Fruit fly (Drosophila melanogaster) whole organism, embryonic: Measurements from ENCODE around the gene Ppm1.
A peak's percentile ranks its signal among the peaks of the same experiment; 100 is the strongest.

ENCODE experiments used
- Bteb2 ChIP-seq: fragments of 200-800 bp; sonication (Bioruptor generic); optimal IDR thresholded peaks from 2 replicates; lab custom pipeline; 2016; ENCODE audit warnings: missing biosample characterization, missing genetic modification characterization
- CG10543 ChIP-seq: fragments of 200-800 bp; sonication (Bioruptor generic); optimal IDR thresholded peaks from 3 replicates; lab custom pipeline; 2017; ENCODE audit warnings: missing biosample characterization, mild to moderate bottlenecking, missing genetic modification characterization, moderate library complexity
- CG10979 ChIP-seq: fragments of 200-800 bp; sonication (Bioruptor generic); optimal IDR thresholded peaks from 2 replicates; lab custom pipeline; 2018; ENCODE audit warnings: missing biosample characterization, mild to moderate bottlenecking, missing genetic modification characterization, moderate library complexity
- CG12659 ChIP-seq: fragments of 200-800 bp; sonication (Bioruptor generic); optimal IDR thresholded peaks from 3 replicates; lab custom pipeline; 2017; ENCODE audit warnings: mild to moderate bottlenecking, missing biosample characterization, missing genetic modification reagents, missing genetic modification characterization
- CG12744 ChIP-seq: fragments of 200-800 bp; sonication (Bioruptor generic); optimal IDR thresholded peaks from 2 replicates; lab custom pipeline; 2016; ENCODE audit warnings: missing biosample characterization, missing genetic modification characterization
- CG13775 ChIP-seq: fragments of 200-800 bp; sonication (Bioruptor generic); optimal IDR thresholded peaks from 3 replicates; lab custom pipeline; 2017; ENCODE audit warnings: missing biosample characterization, mild to moderate bottlenecking, missing genetic modification characterization
- CG14710 ChIP-seq: fragments of 200-800 bp; sonication (Bioruptor generic); optimal IDR thresholded peaks from 3 replicates; lab custom pipeline; 2019; ENCODE audit warnings: missing biosample characterization, mild to moderate bottlenecking, missing genetic modification characterization, moderate library complexity
- CG15073 ChIP-seq: fragments of 200-800 bp; sonication (Bioruptor generic); optimal IDR thresholded peaks from 2 replicates; lab custom pipeline; 2016; ENCODE audit warnings: missing biosample characterization, missing genetic modification characterization
- CG15269 ChIP-seq: fragments of 200-800 bp; sonication (Bioruptor generic); optimal IDR thresholded peaks from 2 replicates; lab custom pipeline; 2018; ENCODE audit warnings: missing biosample characterization, mild to moderate bottlenecking, missing genetic modification characterization, moderate library complexity
- CG17612 ChIP-seq: fragments of 200-800 bp; sonication (Bioruptor generic); IDR thresholded peaks from 2 replicates; pipeline ENCODE4 v1.3.6; 2022; ENCODE audit warnings: missing biosample characterization, missing genetic modification characterization
- CG18262 ChIP-seq: fragments of 200-800 bp; optimal IDR thresholded peaks from 3 replicates; lab custom pipeline; 2019; ENCODE audit warnings: missing biosample characterization, mild to moderate bottlenecking, missing genetic modification characterization, moderate library complexity
- CG31388 ChIP-seq: fragments of 200-800 bp; sonication (Bioruptor generic); optimal IDR thresholded peaks from 2 replicates; lab custom pipeline; 2016; ENCODE audit warnings: missing biosample characterization, missing genetic modification characterization
- CG4328 ChIP-seq: fragments of 200-800 bp; sonication (Bioruptor generic); optimal IDR thresholded peaks from 3 replicates; lab custom pipeline; 2017; ENCODE audit warnings: missing biosample characterization, missing genetic modification reagents, missing genetic modification characterization
- CG6175 ChIP-seq: fragments of 200-800 bp; sonication (Bioruptor generic); IDR thresholded peaks from 3 replicates; pipeline ENCODE4 v1.3.6; 2022; ENCODE audit warnings: missing biosample characterization, missing genetic modification characterization
- CG6254 ChIP-seq: fragments of 200-800 bp; sonication (Bioruptor generic); optimal IDR thresholded peaks from 3 replicates; lab custom pipeline; 2017; ENCODE audit warnings: mild to moderate bottlenecking, missing biosample characterization, missing genetic modification reagents, missing genetic modification characterization
- CG8924 ChIP-seq: fragments of 200-800 bp; optimal IDR thresholded peaks from 3 replicates; lab custom pipeline; 2019; ENCODE audit warnings: missing biosample characterization, mild to moderate bottlenecking, missing genetic modification characterization, moderate library complexity
- Deaf1 ChIP-seq: fragments of 200-800 bp; optimal IDR thresholded peaks from 3 replicates; lab custom pipeline; 2019; ENCODE audit warnings: missing biosample characterization, mild to moderate bottlenecking, missing genetic modification characterization, moderate library complexity
- Fer1 ChIP-seq: fragments of 200-800 bp; sonication (Bioruptor generic); optimal IDR thresholded peaks from 2 replicates; lab custom pipeline; 2017; ENCODE audit warnings: missing biosample characterization, mild to moderate bottlenecking, missing genetic modification characterization
- HHEX ChIP-seq: fragments of 200-800 bp; sonication (Bioruptor generic); optimal IDR thresholded peaks from 3 replicates; lab custom pipeline; 2017; ENCODE audit warnings: missing biosample characterization, mild to moderate bottlenecking, missing genetic modification characterization, missing genetic modification reagents
- HLH4C ChIP-seq: fragments of 200-800 bp; sonication (Bioruptor generic); IDR thresholded peaks from 3 replicates; pipeline ENCODE4 v1.3.6; 2022; ENCODE audit warnings: missing biosample characterization, missing genetic modification characterization; ENCODE audit not compliant: partially characterized antibody
- HmgZ ChIP-seq: fragments of 200-800 bp; sonication (Bioruptor generic); optimal IDR thresholded peaks from 2 replicates; lab custom pipeline; 2018; ENCODE audit warnings: missing biosample characterization, mild to moderate bottlenecking, missing genetic modification characterization
- Kr ChIP-seq: fragments of 200-800 bp; sonication (Bioruptor generic); optimal IDR thresholded peaks from 2 replicates; lab custom pipeline; 2017; ENCODE audit warnings: missing biosample characterization, mild to moderate bottlenecking, missing genetic modification characterization
- Med ChIP-seq: fragments of 200-800 bp; sonication (Bioruptor generic); peaks from one replicate; lab custom pipeline; 2016; ENCODE audit warnings: missing biosample characterization, missing genetic modification characterization, mild to moderate bottlenecking, inconsistent platforms, moderate library complexity
- Nf-YA ChIP-seq: fragments of 200-800 bp; sonication (Bioruptor generic); IDR thresholded peaks from 2 replicates; pipeline ENCODE4 v1.3.6; 2022; ENCODE audit warnings: missing biosample characterization, missing genetic modification characterization
- NfI ChIP-seq: fragments of 200-800 bp; sonication (Bioruptor generic); optimal IDR thresholded peaks from 3 replicates; lab custom pipeline; 2018; ENCODE audit warnings: missing biosample characterization, mild to moderate bottlenecking, missing genetic modification characterization, moderate library complexity
- Oli ChIP-seq: fragments of 200-800 bp; sonication (Bioruptor generic); optimal IDR thresholded peaks from 2 replicates; lab custom pipeline; 2018; ENCODE audit warnings: missing biosample characterization, mild to moderate bottlenecking, missing genetic modification characterization, moderate library complexity
- Six4 ChIP-seq: fragments of 200-800 bp; sonication (Bioruptor generic); optimal IDR thresholded peaks from 2 replicates; lab custom pipeline; 2016; ENCODE audit warnings: missing biosample characterization, missing genetic modification characterization
- Xrp1 ChIP-seq: fragments of 200-800 bp; sonication (Bioruptor generic); IDR thresholded peaks from 2 replicates; pipeline ENCODE4 v1.3.6; 2022; ENCODE audit warnings: missing biosample characterization, missing genetic modification characterization
- ara ChIP-seq: fragments of 200-800 bp; sonication (Bioruptor generic); IDR thresholded peaks from 2 replicates; pipeline ENCODE4 v1.3.6; 2022; ENCODE audit warnings: missing biosample characterization, missing genetic modification characterization
- bigmax ChIP-seq: fragments of 200-800 bp; sonication (Bioruptor generic); optimal IDR thresholded peaks from 2 replicates; lab custom pipeline; 2018; ENCODE audit warnings: missing biosample characterization, mild to moderate bottlenecking, missing genetic modification characterization
- bowl ChIP-seq: fragments of 200-800 bp; sonication (Bioruptor generic); IDR thresholded peaks from 2 replicates; pipeline ENCODE4 v1.3.6; 2022; ENCODE audit warnings: missing biosample characterization, missing genetic modification characterization
- btn ChIP-seq: fragments of 200-800 bp; sonication (Bioruptor generic); optimal IDR thresholded peaks from 2 replicates; lab custom pipeline; 2016; ENCODE audit warnings: missing biosample characterization, missing genetic modification characterization
- cwo ChIP-seq: fragments of 200-800 bp; sonication (Bioruptor generic); optimal IDR thresholded peaks from 3 replicates; lab custom pipeline; 2017; ENCODE audit warnings: missing biosample characterization, missing genetic modification characterization, mild to moderate bottlenecking, moderate library complexity, missing genetic modification reagents
- dm ChIP-seq: fragments of 200-800 bp; sonication (Bioruptor generic); optimal IDR thresholded peaks from 3 replicates; lab custom pipeline; 2016; ENCODE audit warnings: missing biosample characterization, missing genetic modification characterization
- dmrt11E ChIP-seq: fragments of 200-800 bp; sonication (Bioruptor generic); optimal IDR thresholded peaks from 3 replicates; lab custom pipeline; 2018; ENCODE audit warnings: missing biosample characterization, mild to moderate bottlenecking, missing genetic modification characterization, moderate library complexity
- emc ChIP-seq: fragments of 200-800 bp; sonication (Bioruptor generic); optimal IDR thresholded peaks from 2 replicates; lab custom pipeline; 2016; ENCODE audit warnings: missing biosample characterization, missing genetic modification characterization
- eve ChIP-seq, 2 experiments: fragments of >200 bp; optimal IDR thresholded peaks; 2 replicates each; lab custom pipeline; 2017; ENCODE audit warnings: missing biosample characterization in 2 of 2, missing genetic modification characterization in 2 of 2
- hth ChIP-seq: fragments of >200 bp; optimal IDR thresholded peaks from 2 replicates; lab custom pipeline; 2017; ENCODE audit warnings: inconsistent platforms
- lov ChIP-seq, 2 experiments: fragments of 200-800 bp in 1 of 2; fragments of >200 bp in 1 of 2; sonication (Bioruptor generic) in 1 of 2; IDR thresholded peaks in 1 of 2; optimal IDR thresholded peaks in 1 of 2; 2 replicates in 1 of 2; 3 replicates in 1 of 2; pipeline versions ENCODE4 v1.3.6 to Lab custom; 2017 to 2022; ENCODE audit warnings: missing biosample characterization in 1 of 2, missing genetic modification characterization in 1 of 2
- otp ChIP-seq: fragments of 200-800 bp; sonication (Bioruptor generic); IDR thresholded peaks from 3 replicates; pipeline ENCODE4, ENCODE4 v1.3.6; 2022; ENCODE audit warnings: missing biosample characterization, missing genetic modification characterization
- p53 ChIP-seq: fragments of 200-800 bp; sonication (Bioruptor generic); optimal IDR thresholded peaks from 2 replicates; lab custom pipeline; 2016; ENCODE audit warnings: missing biosample characterization, missing genetic modification characterization
- row ChIP-seq: fragments of 200-800 bp; sonication (Bioruptor generic); IDR thresholded peaks from 3 replicates; pipeline ENCODE4 v1.3.6; 2022; ENCODE audit warnings: missing biosample characterization, missing genetic modification characterization
- schlank ChIP-seq: fragments of 200-800 bp; sonication (Bioruptor generic); optimal IDR thresholded peaks from 2 replicates; lab custom pipeline; 2018; ENCODE audit warnings: missing biosample characterization, mild to moderate bottlenecking, missing genetic modification characterization
- sna ChIP-seq: fragments of 200-800 bp; sonication (Bioruptor generic); IDR thresholded peaks from 2 replicates; pipeline ENCODE4 v1.3.6; 2022; ENCODE audit warnings: missing biosample characterization, missing genetic modification characterization; ENCODE audit not compliant: partially characterized antibody
- sob ChIP-seq: fragments of 200-800 bp; sonication (Bioruptor generic); IDR thresholded peaks from 2 replicates; pipeline ENCODE4 v1.3.6; 2022; ENCODE audit warnings: missing biosample characterization, missing genetic modification characterization
- tna ChIP-seq: fragments of 200-800 bp; sonication (Bioruptor generic); IDR thresholded peaks from 2 replicates; pipeline ENCODE4 v1.3.6; 2022; ENCODE audit warnings: missing biosample characterization, missing genetic modification characterization; ENCODE audit not compliant: partially characterized antibody
- unc-4 ChIP-seq: fragments of 200-800 bp; sonication (Bioruptor generic); IDR thresholded peaks from 2 replicates; pipeline ENCODE4 v1.3.6; 2022; ENCODE audit warnings: missing biosample characterization, missing genetic modification characterization; ENCODE audit not compliant: partially characterized antibody
- vfl ChIP-seq: fragments of 200-800 bp; sonication (Bioruptor generic); optimal IDR thresholded peaks from 2 replicates; lab custom pipeline; 2016; ENCODE audit warnings: missing biosample characterization, missing genetic modification characterization
- vnd ChIP-seq: fragments of 200-800 bp; sonication (Bioruptor generic); IDR thresholded peaks from 3 replicates; pipeline ENCODE4 v1.3.6; 2022; ENCODE audit warnings: missing biosample characterization, missing genetic modification characterization; ENCODE audit not compliant: partially characterized antibody
- z ChIP-seq: fragments of 200-800 bp; sonication (Bioruptor generic); IDR thresholded peaks from 3 replicates; pipeline ENCODE4 v1.3.6; 2022; ENCODE audit warnings: missing biosample characterization, missing genetic modification characterization
- zf30C ChIP-seq: fragments of 200-800 bp; sonication (Bioruptor generic); optimal IDR thresholded peaks from 3 replicates; lab custom pipeline; 2018; ENCODE audit warnings: missing biosample characterization, mild to moderate bottlenecking, missing genetic modification characterization

Ppm1 gene

DNA sequence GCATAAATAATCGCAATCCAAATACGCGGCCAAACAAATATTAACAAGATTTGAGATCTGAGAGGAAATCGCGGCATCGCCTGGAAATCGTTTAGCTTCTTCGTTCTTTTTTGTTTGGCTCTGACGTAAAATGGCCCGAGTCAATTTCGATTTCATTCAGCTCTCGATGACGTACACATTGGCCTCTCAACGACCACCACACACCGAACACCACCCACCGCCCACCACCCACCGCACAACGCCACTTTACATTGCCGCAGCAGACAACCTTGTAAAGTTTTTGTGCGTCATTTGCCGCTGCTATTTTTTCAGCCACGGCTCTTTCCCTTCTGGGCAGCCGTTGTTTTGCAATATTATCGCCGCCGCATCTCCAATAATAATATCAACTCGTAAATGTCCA lies 50.9 kb downstream of the Ppm1 start (continued):
- TF ChIP-seq sna (no peak), hth (lab: Kevin White, UChicago) (no peak), emc (GFP tag; lab: Kevin White, UChicago) (no peak), dm (no peak), Xrp1 (GFP tag; lab: Robert Waterston, UW) (no peak), CG10979 (no peak), CG12744 (no peak), row (GFP tag; lab: Robert Waterston, UW) (no peak), CG15269 (no peak), sob (GFP tag; lab: Robert Waterston, UW) (peak; percentile 38; the same call in 1 of the 2 replicates), HmgZ (tag; lab: Kevin White, UChicago) (no peak), p53 (GFP tag; lab: Kevin White, UChicago) (no peak), CG10543 (GFP tag; lab: Kevin White, UChicago) (peak; percentile 91), Bteb2 (GFP tag; lab: Kevin White, UChicago) (no peak), btn (GFP tag; lab: Kevin White, UChicago) (no peak), CG6175 (GFP tag; lab: Robert Waterston, UW) (peak; percentile 58; the same call in 1 of the 3 replicates), Kr (GFP tag; lab: Kevin White, UChicago) (no peak), zf30C (GFP tag; lab: Kevin White, UChicago) (no peak), dmrt11E (no peak), CG17612 (GFP tag; lab: Robert Waterston, UW) (no peak), CG14710 (tag; lab: Kevin White, UChicago) (no peak), CG12659 (no peak), CG6254 (GFP tag; lab: Kevin White, UChicago) (no peak), schlank (tag; lab: Kevin White, UChicago) (no peak), HHEX (GFP tag; lab: Kevin White, UChicago) (no peak), vnd (GFP tag; lab: Robert Waterston, UW) (no peak), Med (GFP tag; lab: Kevin White, UChicago) (peak; percentile 49), otp (GFP tag; lab: Robert Waterston, UW) (no peak), Nf-YA (no peak), Fer1 (GFP tag; lab: Kevin White, UChicago) (no peak), ara (GFP tag; lab: Robert Waterston, UW) (no peak), vfl (GFP tag; lab: Kevin White, UChicago) (no peak), CG13775 (GFP tag; lab: Kevin White, UChicago) (no peak), CG8924 (tag; lab: Kevin White, UChicago) (no peak), Six4 (GFP tag; lab: Kevin White, UChicago) (no peak), tna (GFP tag; lab: Robert Waterston, UW) (no peak), z (GFP tag; lab: Robert Waterston, UW) (no peak), CG4328 (GFP tag; lab: Kevin White, UChicago) (no peak), CG18262 (tag; lab: Kevin White, UChicago) (no peak), cwo (GFP tag; lab: Kevin White, UChicago) (no peak), CG31388 (no peak), lov (optimal IDR thresholded peaks at IDR 0.05; lab: Kevin White, UChicago) (no peak), lov (GFP tag; IDR thresholded peaks at IDR 0.05; lab: Robert Waterston, UW) (no peak), Deaf1 (tag; lab: Kevin White, UChicago) (peak; percentile 11), eve (GFP tag; optimal IDR thresholded peaks at IDR 0.05; lab: Kevin White, UChicago) (no peak), bigmax (GFP tag; lab: Kevin White, UChicago) (no peak), unc-4 (GFP tag; lab: Robert Waterston, UW) (no peak), HLH4C (no peak), NfI (GFP tag; lab: Kevin White, UChicago) (no peak), Oli (tag; lab: Kevin White, UChicago) (no peak), CG15073 (GFP tag; lab: Kevin White, UChicago) (no peak), bowl (GFP tag; lab: Robert Waterston, UW) (no peak)
